Worm (Caenorhabditis elegans): ENCODE data around the gene tbb-6.

The tbb-6 gene

DNA sequence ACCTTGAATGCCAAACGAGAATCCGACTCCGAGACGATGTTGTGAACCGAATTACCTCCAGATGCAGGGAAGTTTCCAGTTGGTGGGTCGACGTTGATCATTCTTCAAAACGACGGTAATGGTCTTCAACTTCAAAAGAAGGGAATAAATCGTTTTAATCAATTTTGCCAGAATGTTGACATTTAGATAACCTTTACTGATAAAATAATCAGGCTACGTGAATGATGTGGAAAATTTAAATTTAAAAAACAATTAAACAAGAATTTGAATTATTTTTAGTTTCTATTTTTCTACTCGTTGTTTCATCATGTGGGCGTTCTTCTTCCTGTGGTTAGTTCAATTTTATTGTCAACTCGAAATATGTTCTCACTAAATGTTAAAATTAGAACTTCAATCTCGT, 2.4 kb downstream of the tbb-6 start, which contains the start of gene ssp-35:
ssp-35 (minus strand) TSS at position 101 of the 400 bp plus-strand sequence.
- TF ChIP-seq ets-7 (tag; optimal IDR thresholded peaks at IDR 0.05) = no peak
- TF ChIP-seq tra-4 (tag; optimal IDR thresholded peaks at IDR 0.05) = no peak
- no peak for TF ChIP-seq hmg-4 (GFP tag; optimal IDR thresholded peaks at IDR 0.05)
- TF ChIP-seq sea-1 (GFP tag; conservative IDR thresholded peaks at IDR 0.05) = no peak
- TF ChIP-seq flt-1 (GFP tag; IDR thresholded peaks at IDR 0.05) = no peak

DNA sequence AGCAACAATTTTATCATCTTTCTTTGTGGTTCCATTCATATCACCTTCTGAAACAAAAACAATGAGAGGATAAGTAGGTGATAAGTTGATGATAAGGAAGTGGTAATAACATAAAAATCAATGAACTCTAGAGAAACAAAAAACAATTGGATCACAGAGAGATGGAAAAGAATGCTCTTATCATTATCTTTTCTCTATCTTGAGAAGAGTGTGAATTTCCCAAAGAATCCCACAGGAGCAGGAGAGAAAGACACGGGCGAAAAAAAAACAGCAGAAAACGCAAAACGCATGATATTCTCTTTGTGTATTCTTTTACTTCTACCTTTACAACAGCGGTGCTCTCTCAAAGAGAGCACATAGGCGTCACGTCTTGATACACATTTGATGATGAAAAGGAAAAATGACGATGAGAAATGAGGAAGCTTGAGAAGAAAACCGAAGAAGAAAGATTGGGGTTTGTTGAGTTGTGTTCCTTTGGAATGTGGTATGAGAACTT, 8.0 kb downstream of the tbb-6 start, which contains the start of gene twk-24:
twk-24 (minus strand) TSS at position 51 of the 496 bp plus-strand sequence.
- TF ChIP-seq sea-1 (GFP tag; conservative IDR thresholded peaks at IDR 0.05) (no peak), hmbx-1 (tag; optimal IDR thresholded peaks at IDR 0.05) (no peak)

DNA sequence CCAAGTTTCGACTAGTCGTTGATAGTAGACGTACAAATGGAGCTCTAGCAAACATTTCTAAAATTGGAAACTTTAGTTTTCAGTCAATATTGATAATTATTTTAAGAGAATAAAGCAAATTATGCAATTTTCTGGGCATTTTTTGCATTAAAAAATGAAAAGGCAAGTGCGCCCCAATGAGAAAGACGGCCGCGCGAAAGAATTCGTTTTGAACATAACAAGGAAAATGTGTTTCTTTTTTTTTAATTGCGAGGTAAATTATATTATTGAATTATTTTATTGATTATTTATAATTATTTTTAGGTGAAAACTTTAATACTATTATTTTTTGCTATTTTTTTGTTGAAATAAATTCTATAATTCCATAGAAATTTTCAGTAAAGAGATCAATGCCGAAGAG, 10.2 kb downstream of the tbb-6 start, which contains the start of the genes tsfm-1 and capg-2:
tsfm-1 (minus strand) TSS at position 57 of the 400 bp plus-strand sequence.
capg-2 (plus strand) TSS at position 379 of the 400 bp plus-strand sequence.
- TF ChIP-seq hmbx-1 (tag; optimal IDR thresholded peaks at IDR 0.05) (no peak), hnd-1 (tag; optimal IDR thresholded peaks at IDR 0.05) (no peak), aly-1 (tag; optimal IDR thresholded peaks at IDR 0.05) (no peak), scrt-1 (GFP tag; IDR thresholded peaks at IDR 0.05) (no peak), ceh-36 (tag; optimal IDR thresholded peaks at IDR 0.05) (no peak), flt-1 (GFP tag; IDR thresholded peaks at IDR 0.05) (no peak), ceh-13 (GFP tag; optimal IDR thresholded peaks at IDR 0.05) (no peak), B0310.2 (tag; optimal IDR thresholded peaks at IDR 0.05) (no peak), ets-7 (tag; optimal IDR thresholded peaks at IDR 0.05) (no peak), pes-1 (GFP tag; IDR thresholded peaks at IDR 0.05) (no peak), ama-1 (optimal IDR thresholded peaks at IDR 0.05) (no peak), sea-1 (GFP tag; conservative IDR thresholded peaks at IDR 0.05) (no peak), F13C5.2 (tag; optimal IDR thresholded peaks at IDR 0.05) (no peak), hmg-4 (GFP tag; optimal IDR thresholded peaks at IDR 0.05) (no peak), tbx-37 (GFP tag; conservative IDR thresholded peaks at IDR 0.05) (no peak)

DNA sequence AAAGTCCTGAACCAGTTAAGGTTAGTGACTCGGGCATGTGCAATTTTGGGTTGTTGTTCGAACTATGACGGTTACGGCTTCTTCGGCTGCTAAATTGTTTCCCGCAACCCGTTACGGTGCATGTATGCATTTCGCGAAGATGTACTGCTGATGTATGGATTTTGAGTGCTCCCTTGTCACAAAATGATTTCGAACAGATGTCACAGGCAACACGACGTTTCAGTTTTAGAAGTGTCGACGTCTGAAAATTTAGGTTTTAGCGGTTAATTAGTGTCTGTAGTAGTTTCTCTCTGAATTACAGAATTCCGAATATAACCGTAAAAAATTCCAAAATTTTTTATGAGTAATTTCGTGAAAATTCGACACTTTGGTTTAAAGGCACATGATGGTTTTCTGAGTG, 14.4 kb downstream of the tbb-6 start:
- no peak for TF ChIP-seq hmg-4 (GFP tag; optimal IDR thresholded peaks at IDR 0.05)
- TF ChIP-seq tra-4 (tag; optimal IDR thresholded peaks at IDR 0.05) = no peak
- TF ChIP-seq B0310.2 (tag; optimal IDR thresholded peaks at IDR 0.05) = no peak
- no peak for TF ChIP-seq tbx-11 (GFP tag; IDR thresholded peaks at IDR 0.05)
- TF ChIP-seq sea-1 (GFP tag; conservative IDR thresholded peaks at IDR 0.05) = no peak
- TF ChIP-seq pes-1 (GFP tag; IDR thresholded peaks at IDR 0.05) = no peak
- no peak for TF ChIP-seq flt-1 (GFP tag; IDR thresholded peaks at IDR 0.05)
- no peak for TF ChIP-seq F13C5.2 (tag; optimal IDR thresholded peaks at IDR 0.05)
- no peak for TF ChIP-seq ceh-13 (GFP tag; optimal IDR thresholded peaks at IDR 0.05)
- no peak for TF ChIP-seq hmbx-1 (tag; optimal IDR thresholded peaks at IDR 0.05)
- TF ChIP-seq ets-7 (tag; optimal IDR thresholded peaks at IDR 0.05) = no peak
- no peak for TF ChIP-seq ama-1 (optimal IDR thresholded peaks at IDR 0.05)
- TF ChIP-seq hnd-1 (tag; optimal IDR thresholded peaks at IDR 0.05) = no peak
- TF ChIP-seq tbx-37 (GFP tag; conservative IDR thresholded peaks at IDR 0.05) = no peak
- no peak for TF ChIP-seq aly-1 (tag; optimal IDR thresholded peaks at IDR 0.05)
- no peak for TF ChIP-seq scrt-1 (GFP tag; IDR thresholded peaks at IDR 0.05)
- TF ChIP-seq ceh-36 (tag; optimal IDR thresholded peaks at IDR 0.05) = no peak

DNA sequence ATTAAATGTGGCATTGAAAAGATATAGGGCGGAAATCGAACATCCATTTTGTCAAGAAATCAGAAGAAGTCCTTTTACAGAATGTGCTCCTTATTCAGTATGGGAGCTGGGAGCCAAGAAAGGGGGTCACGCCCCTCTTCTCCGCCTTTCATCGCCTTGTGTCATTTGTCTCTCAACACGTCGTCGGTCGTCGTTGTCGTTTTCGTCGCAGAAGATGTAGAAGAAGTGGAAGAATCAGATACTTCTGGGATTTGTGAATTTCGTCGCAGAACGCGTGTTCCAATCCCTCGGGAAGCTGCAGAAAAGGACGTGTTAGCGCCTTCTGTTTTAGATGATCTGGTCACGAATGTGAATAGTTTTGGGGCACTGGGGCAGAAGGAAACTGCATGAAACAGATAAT, 15.6 kb downstream of the tbb-6 start, which contains the start of gene bnc-1:
bnc-1 (minus strand) TSS at position 101 of the 400 bp plus-strand sequence.
- TF ChIP-seq ceh-13 (GFP tag; optimal IDR thresholded peaks at IDR 0.05) (no peak), pes-1 (GFP tag; IDR thresholded peaks at IDR 0.05) (no peak), tra-4 (tag; optimal IDR thresholded peaks at IDR 0.05) (no peak), ets-7 (tag; optimal IDR thresholded peaks at IDR 0.05) (no peak), flt-1 (GFP tag; IDR thresholded peaks at IDR 0.05) (no peak), sea-1 (GFP tag; conservative IDR thresholded peaks at IDR 0.05) (no peak), tbx-37 (GFP tag; conservative IDR thresholded peaks at IDR 0.05) (no peak), hmbx-1 (tag; optimal IDR thresholded peaks at IDR 0.05) (no peak)

DNA sequence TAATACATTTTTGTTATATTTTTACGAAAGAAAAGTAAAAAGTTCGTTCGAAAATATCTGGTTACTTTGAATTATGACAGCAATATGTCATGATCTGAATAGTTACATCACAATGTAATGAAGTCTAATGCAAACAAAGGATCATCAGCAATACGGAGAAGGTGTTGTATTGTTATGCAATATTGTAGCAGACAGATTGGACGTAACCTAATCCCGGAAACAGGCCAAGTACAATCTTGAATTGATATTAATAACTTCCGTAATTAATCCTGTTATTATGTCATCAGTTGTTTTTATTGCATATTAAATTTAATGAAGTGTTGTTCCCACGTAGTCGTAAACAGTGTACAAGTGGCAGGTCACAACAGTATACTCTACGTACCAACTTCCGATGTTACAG, 20.2 kb downstream of the tbb-6 start:
- TF ChIP-seq tbx-11 (GFP tag; IDR thresholded peaks at IDR 0.05) (no peak), ceh-36 (tag; optimal IDR thresholded peaks at IDR 0.05) (peak; percentile 3), tra-4 (tag; optimal IDR thresholded peaks at IDR 0.05) (no peak)

DNA sequence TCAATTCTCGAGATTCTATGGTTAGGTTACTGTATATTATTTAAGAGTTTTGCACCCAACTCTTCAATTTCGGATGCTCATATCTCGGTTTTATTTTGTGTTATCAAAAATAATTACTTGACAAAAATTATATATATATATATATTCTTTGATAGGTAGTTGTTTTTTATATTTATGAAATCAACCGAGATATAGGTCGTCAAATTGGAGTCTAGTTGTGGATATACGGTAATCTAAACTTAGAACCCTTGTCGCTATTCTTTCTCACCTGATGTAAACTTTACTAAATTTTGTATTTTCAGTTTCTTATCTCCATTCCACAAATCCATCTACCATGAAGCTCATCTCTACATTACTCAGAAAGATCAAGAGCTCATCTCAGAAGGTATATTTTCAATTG, 21.9 kb downstream of the tbb-6 start, which contains the start of gene F55C5.10:
F55C5.10 (plus strand) TSS at position 301 of the 400 bp plus-strand sequence.
- TF ChIP-seq hnd-1 (tag; optimal IDR thresholded peaks at IDR 0.05) (no peak), scrt-1 (GFP tag; IDR thresholded peaks at IDR 0.05) (no peak), ets-7 (tag; optimal IDR thresholded peaks at IDR 0.05) (no peak), ama-1 (optimal IDR thresholded peaks at IDR 0.05) (no peak), ceh-13 (GFP tag; optimal IDR thresholded peaks at IDR 0.05) (no peak), hmg-4 (GFP tag; optimal IDR thresholded peaks at IDR 0.05) (no peak), tbx-37 (GFP tag; conservative IDR thresholded peaks at IDR 0.05) (no peak), B0310.2 (tag; optimal IDR thresholded peaks at IDR 0.05) (no peak), tbx-11 (GFP tag; IDR thresholded peaks at IDR 0.05) (no peak), hmbx-1 (tag; optimal IDR thresholded peaks at IDR 0.05) (no peak), sea-1 (GFP tag; conservative IDR thresholded peaks at IDR 0.05) (no peak), F13C5.2 (tag; optimal IDR thresholded peaks at IDR 0.05) (no peak), tra-4 (tag; optimal IDR thresholded peaks at IDR 0.05) (no peak), ceh-36 (tag; optimal IDR thresholded peaks at IDR 0.05) (no peak), flt-1 (GFP tag; IDR thresholded peaks at IDR 0.05) (no peak), aly-1 (tag; optimal IDR thresholded peaks at IDR 0.05) (no peak), pes-1 (GFP tag; IDR thresholded peaks at IDR 0.05) (no peak)

DNA sequence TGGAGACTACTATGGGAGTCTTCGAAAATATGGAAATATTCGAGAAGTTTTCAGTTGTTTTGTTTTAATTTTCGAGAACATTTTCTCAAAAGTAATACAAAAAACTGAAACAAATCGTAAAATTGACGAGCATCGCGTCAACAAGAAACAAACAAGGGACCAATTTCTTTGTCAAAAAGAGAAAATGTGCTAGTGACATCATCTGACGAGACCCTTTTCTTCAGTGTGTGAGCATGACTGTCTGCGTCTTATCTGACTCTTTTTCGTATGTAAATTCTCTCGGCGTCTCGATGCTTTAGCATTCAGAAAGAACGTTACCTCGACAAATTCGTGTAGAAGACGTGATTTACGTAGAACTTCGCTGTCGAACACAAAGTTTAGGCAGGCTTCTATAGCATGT, 26.3 kb downstream of the tbb-6 start:
- TF ChIP-seq aly-1 (tag; optimal IDR thresholded peaks at IDR 0.05) (no peak), tbx-37 (GFP tag; conservative IDR thresholded peaks at IDR 0.05) (no peak), tbx-11 (GFP tag; IDR thresholded peaks at IDR 0.05) (no peak), scrt-1 (GFP tag; IDR thresholded peaks at IDR 0.05) (no peak), hnd-1 (tag; optimal IDR thresholded peaks at IDR 0.05) (no peak), hmbx-1 (tag; optimal IDR thresholded peaks at IDR 0.05) (no peak), pes-1 (GFP tag; IDR thresholded peaks at IDR 0.05) (no peak), F13C5.2 (tag; optimal IDR thresholded peaks at IDR 0.05) (no peak), tra-4 (tag; optimal IDR thresholded peaks at IDR 0.05) (no peak), B0310.2 (tag; optimal IDR thresholded peaks at IDR 0.05) (no peak), ets-7 (tag; optimal IDR thresholded peaks at IDR 0.05) (no peak), ceh-36 (tag; optimal IDR thresholded peaks at IDR 0.05) (no peak), ama-1 (optimal IDR thresholded peaks at IDR 0.05) (no peak), sea-1 (GFP tag; conservative IDR thresholded peaks at IDR 0.05) (no peak), ceh-13 (GFP tag; optimal IDR thresholded peaks at IDR 0.05) (no peak), flt-1 (GFP tag; IDR thresholded peaks at IDR 0.05) (no peak), hmg-4 (GFP tag; optimal IDR thresholded peaks at IDR 0.05) (no peak)
